Worm (Caenorhabditis elegans) whole organism, young adult: ENCODE results near the gene endu-2.

Experiments used
- B0019.2 ChIP-seq: fragments of 200-800 bp; sonication (Bioruptor generic); conservative IDR thresholded peaks from 2 replicates; pipeline ENCODE4 v1.3.6; 2022; ENCODE audit warnings: missing genetic modification reagents, missing genetic modification characterization, missing compliant biosample characterization
- B0035.1 ChIP-seq: sonication (generic microtip); optimal IDR thresholded peaks from 2 replicates; lab custom pipeline; 2016; ENCODE audit warnings: missing genetic modification characterization, mild to moderate bottlenecking, missing compliant biosample characterization, missing genotype, missing genetic modification reagents
- C06A6.2 ChIP-seq: fragments of 200-800 bp; sonication (Bioruptor generic); conservative IDR thresholded peaks from 2 replicates; pipeline ENCODE4 v1.3.6; 2022; ENCODE audit warnings: missing genetic modification characterization, missing compliant biosample characterization
- D2030.7 ChIP-seq: fragments of 200-800 bp; sonication (Bioruptor generic); IDR thresholded peaks from 2 replicates; pipeline ENCODE4 v1.3.6; 2022; ENCODE audit warnings: missing genetic modification reagents, missing genetic modification characterization, missing compliant biosample characterization
- F39B2.1 ChIP-seq: fragments of 200-800 bp; sonication (Bioruptor generic); IDR thresholded peaks from 2 replicates; pipeline ENCODE4 v1.3.6; 2022; ENCODE audit warnings: missing genetic modification reagents, missing genetic modification characterization, missing compliant biosample characterization
- F55B11.4 ChIP-seq: sonication (generic microtip); optimal IDR thresholded peaks from 2 replicates; lab custom pipeline; 2016; ENCODE audit warnings: missing compliant biosample characterization, missing genetic modification characterization, borderline replicate concordance; ENCODE audit not compliant: insufficient read depth
- F57A8.1 ChIP-seq: fragments of 200-800 bp; sonication (Bioruptor generic); optimal IDR thresholded peaks from 2 replicates; lab custom pipeline; 2018; ENCODE audit warnings: mild to moderate bottlenecking, missing genetic modification characterization, moderate library complexity, missing compliant biosample characterization
- K12H6.12 ChIP-seq: fragments of 200-800 bp; sonication (Bioruptor generic); optimal IDR thresholded peaks from 2 replicates; lab custom pipeline; 2018; ENCODE audit warnings: mild to moderate bottlenecking, missing genetic modification characterization, missing compliant biosample characterization
- Y53F4B.3 ChIP-seq: fragments of 200-800 bp; sonication (Bioruptor generic); IDR thresholded peaks from 2 replicates; pipeline ENCODE4 v1.3.6; 2022; ENCODE audit warnings: missing genetic modification reagents, missing genetic modification characterization, missing compliant biosample characterization
- Y53G8AR.9 ChIP-seq: fragments of 200-800 bp; sonication (Bioruptor generic); conservative IDR thresholded peaks from 2 replicates; pipeline ENCODE4 v1.3.6; 2022; ENCODE audit warnings: missing genetic modification reagents, missing genetic modification characterization, missing compliant biosample characterization
- Y79H2A.3 ChIP-seq: fragments of 200-800 bp; sonication (Bioruptor generic); conservative IDR thresholded peaks from 2 replicates; pipeline ENCODE4 v1.3.6; 2022; ENCODE audit warnings: missing genetic modification reagents, missing genetic modification characterization, missing compliant biosample characterization
- ZK185.1 ChIP-seq: sonication (generic microtip); optimal IDR thresholded peaks from 2 replicates; lab custom pipeline; 2016; ENCODE audit warnings: mild to moderate bottlenecking, missing genetic modification characterization, missing compliant biosample characterization; ENCODE audit not compliant: poor library complexity, severe bottlenecking
- akir-1 ChIP-seq: fragments of 200-800 bp; sonication (Bioruptor generic); optimal IDR thresholded peaks from 2 replicates; lab custom pipeline; 2018; ENCODE audit warnings: mild to moderate bottlenecking, missing genetic modification characterization, moderate library complexity, missing compliant biosample characterization
- aptf-2 ChIP-seq: fragments of 200-800 bp; sonication (Bioruptor generic); conservative IDR thresholded peaks from 2 replicates; pipeline ENCODE4 v1.3.6; 2022; ENCODE audit warnings: missing genetic modification reagents, missing genetic modification characterization, missing compliant biosample characterization
- attf-3 ChIP-seq: fragments of 200-800 bp; sonication (Bioruptor generic); conservative IDR thresholded peaks from 2 replicates; pipeline ENCODE4 v1.3.6; 2022; ENCODE audit warnings: missing genetic modification reagents, missing genetic modification characterization, missing compliant biosample characterization
- attf-6 ChIP-seq: fragments of 200-800 bp; sonication (Bioruptor generic); IDR thresholded peaks from 2 replicates; pipeline ENCODE4 v1.3.6; 2022; ENCODE audit warnings: missing genetic modification reagents, missing genetic modification characterization, missing compliant biosample characterization
- bed-1 ChIP-seq: fragments of 200-800 bp; sonication (Bioruptor generic); IDR thresholded peaks from 2 replicates; pipeline ENCODE4 v1.3.6; 2022; ENCODE audit warnings: missing genetic modification reagents, missing genetic modification characterization, missing compliant biosample characterization
- cebp-1 ChIP-seq, 2 experiments: fragments of 200-800 bp in 1 of 2; sonication (Bioruptor generic) in 1 of 2; sonication (generic microtip) in 1 of 2; IDR thresholded peaks in 1 of 2; optimal IDR thresholded peaks in 1 of 2; 2 replicates each; pipeline versions ENCODE4 v1.3.6 to Lab custom; 2017 to 2022; ENCODE audit warnings: missing compliant biosample characterization in 2 of 2, missing genetic modification characterization in 2 of 2, mild to moderate bottlenecking in 1 of 2, missing genetic modification reagents in 1 of 2, moderate library complexity in 1 of 2
- ceh-58 ChIP-seq: fragments of 200-800 bp; sonication (Bioruptor generic); IDR thresholded peaks from 2 replicates; pipeline ENCODE4 v1.3.6; 2022; ENCODE audit warnings: missing genetic modification characterization, missing compliant biosample characterization
- ceh-79 ChIP-seq: sonication (generic microtip); optimal IDR thresholded peaks from 2 replicates; lab custom pipeline; 2017; ENCODE audit warnings: mild to moderate bottlenecking, missing genetic modification characterization, missing compliant biosample characterization
- ceh-91 ChIP-seq: fragments of 200-800 bp; sonication (Bioruptor generic); IDR thresholded peaks from 2 replicates; pipeline ENCODE4 v1.3.6; 2022; ENCODE audit warnings: missing genetic modification reagents, missing genetic modification characterization, missing compliant biosample characterization
- chd-7 ChIP-seq: sonication (generic microtip); optimal IDR thresholded peaks from 2 replicates; lab custom pipeline; 2016; ENCODE audit warnings: mild to moderate bottlenecking, missing genetic modification characterization, moderate library complexity, missing compliant biosample characterization
- dox-1 ChIP-seq: fragments of 200-800 bp; sonication (Bioruptor generic); IDR thresholded peaks from 2 replicates; pipeline ENCODE4 v1.3.6; 2022; ENCODE audit warnings: missing genetic modification reagents, missing genetic modification characterization, missing compliant biosample characterization
- hsf-1 ChIP-seq: fragments of 200-800 bp; sonication (Bioruptor generic); IDR thresholded peaks from 2 replicates; pipeline ENCODE4 v1.3.6; 2022; ENCODE audit warnings: missing genetic modification reagents, missing genetic modification characterization, missing compliant biosample characterization
- let-607 ChIP-seq, 2 experiments: fragments of 200-800 bp in 1 of 2; sonication (Bioruptor generic) in 1 of 2; sonication (generic microtip) in 1 of 2; optimal IDR thresholded peaks; 2 replicates each; lab custom pipeline; 2016 to 2018; ENCODE audit warnings: mild to moderate bottlenecking in 2 of 2, missing compliant biosample characterization in 2 of 2, missing genetic modification characterization in 2 of 2, moderate library complexity in 2 of 2, missing genotype in 1 of 2
- lsl-1 ChIP-seq: fragments of 200-800 bp; sonication (Bioruptor generic); optimal IDR thresholded peaks from 2 replicates; lab custom pipeline; 2018; ENCODE audit warnings: mild to moderate bottlenecking, missing genetic modification characterization, moderate library complexity, missing compliant biosample characterization
- lsy-27 ChIP-seq: sonication (generic microtip); optimal IDR thresholded peaks from 2 replicates; lab custom pipeline; 2017; ENCODE audit warnings: missing genetic modification characterization, mild to moderate bottlenecking, missing compliant biosample characterization, antibody characterized with exemption, missing genotype, borderline replicate concordance; ENCODE audit not compliant: insufficient read depth
- madf-3 ChIP-seq: fragments of 200-800 bp; sonication (Bioruptor generic); IDR thresholded peaks from 2 replicates; pipeline ENCODE4 v1.3.6; 2022; ENCODE audit warnings: missing genetic modification reagents, missing genetic modification characterization, missing compliant biosample characterization
- mel-28 ChIP-seq: sonication (generic microtip); optimal IDR thresholded peaks from 2 replicates; lab custom pipeline; 2016; ENCODE audit warnings: borderline replicate concordance, mild to moderate bottlenecking, missing genetic modification characterization, missing compliant biosample characterization
- nfyb-1 ChIP-seq: fragments of 200-800 bp; sonication (Bioruptor generic); IDR thresholded peaks from 2 replicates; pipeline ENCODE4 v1.3.6; 2022; ENCODE audit warnings: missing genetic modification reagents, missing genetic modification characterization, missing compliant biosample characterization
- nhr-120 ChIP-seq: fragments of 200-800 bp; sonication (Bioruptor generic); IDR thresholded peaks from 2 replicates; pipeline ENCODE4 v1.3.6; 2022; ENCODE audit warnings: missing genetic modification characterization, missing compliant biosample characterization
- nhr-179 ChIP-seq: sonication (generic microtip); optimal IDR thresholded peaks from 2 replicates; lab custom pipeline; 2016; ENCODE audit warnings: mild to moderate bottlenecking, missing genetic modification characterization, missing compliant biosample characterization
- nhr-80 ChIP-seq: sonication (generic microtip); optimal IDR thresholded peaks from 2 replicates; lab custom pipeline; 2016; ENCODE audit warnings: missing genetic modification characterization, missing compliant biosample characterization
- rec-8 ChIP-seq, 2 experiments: sonication (generic microtip); optimal IDR thresholded peaks; 2 replicates each; lab custom pipeline; 2016; ENCODE audit warnings: mild to moderate bottlenecking in 2 of 2, missing genetic modification characterization in 2 of 2, missing genetic modification reagents in 2 of 2, missing genotype in 2 of 2, missing biosample characterization in 1 of 2, missing compliant biosample characterization in 1 of 2, moderate library complexity in 1 of 2
- sdz-38 ChIP-seq: sonication (generic microtip); optimal IDR thresholded peaks from 2 replicates; lab custom pipeline; 2016; ENCODE audit warnings: missing genotype, missing genetic modification characterization, missing compliant biosample characterization
- snpc-3.4 ChIP-seq: sonication (generic microtip); optimal IDR thresholded peaks from 2 replicates; lab custom pipeline; 2017; ENCODE audit warnings: missing genetic modification characterization, mild to moderate bottlenecking, missing compliant biosample characterization, antibody characterized with exemption, moderate library complexity, missing genotype, missing genetic modification reagents
- tbx-9 ChIP-seq: sonication (generic microtip); optimal IDR thresholded peaks from 2 replicates; lab custom pipeline; 2016; ENCODE audit warnings: borderline replicate concordance, missing genetic modification characterization, inconsistent platforms, missing compliant biosample characterization
- unc-62 ChIP-seq: fragments of 150-350 bp; optimal IDR thresholded peaks from 2 replicates; lab custom pipeline; 2014; ENCODE audit warnings: missing biosample characterization, missing genetic modification reagents, missing genetic modification characterization
- zim-3 ChIP-seq: sonication (generic microtip); optimal IDR thresholded peaks from 2 replicates; lab custom pipeline; 2017; ENCODE audit warnings: mild to moderate bottlenecking, missing genetic modification characterization, moderate library complexity, missing compliant biosample characterization
- ztf-18 ChIP-seq: sonication (generic microtip); optimal IDR thresholded peaks from 2 replicates; lab custom pipeline; 2016; ENCODE audit warnings: missing genotype, mild to moderate bottlenecking, missing genetic modification characterization, missing compliant biosample characterization
- ztf-22 ChIP-seq: fragments of 200-800 bp; sonication (Bioruptor generic); optimal IDR thresholded peaks from 2 replicates; lab custom pipeline; 2018; ENCODE audit warnings: mild to moderate bottlenecking, missing genetic modification characterization, moderate library complexity, missing compliant biosample characterization
- ztf-25 ChIP-seq: fragments of 200-800 bp; sonication (Bioruptor generic); IDR thresholded peaks from 2 replicates; pipeline ENCODE4 v1.3.6; 2022; ENCODE audit warnings: missing genetic modification reagents, missing genetic modification characterization, missing compliant biosample characterization
- ztf-6 ChIP-seq: fragments of 200-800 bp; sonication (Bioruptor generic); IDR thresholded peaks from 2 replicates; pipeline ENCODE4 v1.3.6; 2022; ENCODE audit warnings: missing genetic modification reagents, missing genetic modification characterization, missing compliant biosample characterization

The endu-2 gene

DNA sequence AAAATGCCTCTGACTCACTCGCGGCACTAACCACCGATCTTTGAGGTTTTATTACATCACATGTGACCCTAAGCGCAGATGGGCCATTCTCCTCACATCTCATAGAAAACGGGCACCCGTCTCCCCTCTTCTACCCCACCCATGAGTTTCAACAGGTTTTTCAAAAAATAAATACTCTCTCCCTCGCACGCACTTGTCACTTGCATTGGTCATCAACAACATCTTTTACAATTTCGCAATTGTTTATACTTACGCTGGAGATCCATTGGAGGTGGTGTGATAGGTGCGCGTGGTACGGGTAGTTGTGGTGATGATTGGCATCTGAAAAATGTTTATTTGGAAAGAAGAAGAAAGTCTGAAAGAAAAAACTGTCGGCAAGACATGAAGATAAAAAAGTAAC, 6.1 kb upstream of the endu-2 start, which contains the start of gene M60.4 (continued):
- TF ChIP-seq chd-7 (tag; lab: Kevin White, UChicago) (peak; percentile 21), rec-8 (tag; optimal IDR thresholded peaks at IDR 0.05; lab: Kevin White, UChicago) (no peak), mel-28 (tag; lab: Kevin White, UChicago) (no peak), akir-1 (GFP tag; lab: Kevin White, UChicago) (no peak), let-607 (tag; optimal IDR thresholded peaks at IDR 0.05; lab: Kevin White, UChicago) (no peak), tbx-9 (tag; lab: Kevin White, UChicago) (no peak), ztf-25 (GFP tag; lab: Robert Waterston, UW) (no peak), B0019.2 (no peak), bed-1 (GFP tag; lab: Robert Waterston, UW) (no peak), ceh-91 (GFP tag; lab: Robert Waterston, UW) (no peak), ztf-22 (GFP tag; lab: Kevin White, UChicago) (no peak), lsl-1 (GFP tag; lab: Kevin White, UChicago) (no peak), ztf-6 (GFP tag; lab: Robert Waterston, UW) (no peak), C06A6.2 (GFP tag; lab: Robert Waterston, UW) (peak; percentile 55), dox-1 (0 out of 2 replicates have a peak, but pooled peaks have one; percentile 27), ceh-58 (no peak), F55B11.4 (tag; lab: Kevin White, UChicago) (no peak), aptf-2 (GFP tag; lab: Robert Waterston, UW) (no peak)

- TF ChIP-seq ceh-79 (tag; lab: Kevin White, UChicago), result no peak
- TF ChIP-seq nhr-80, result peak; percentile 34
- TF ChIP-seq, all 124 proteins: peak for 1
Observed at ce11 chrX:8236515-8236914, 5.6 kb upstream of the endu-2 start.

DNA sequence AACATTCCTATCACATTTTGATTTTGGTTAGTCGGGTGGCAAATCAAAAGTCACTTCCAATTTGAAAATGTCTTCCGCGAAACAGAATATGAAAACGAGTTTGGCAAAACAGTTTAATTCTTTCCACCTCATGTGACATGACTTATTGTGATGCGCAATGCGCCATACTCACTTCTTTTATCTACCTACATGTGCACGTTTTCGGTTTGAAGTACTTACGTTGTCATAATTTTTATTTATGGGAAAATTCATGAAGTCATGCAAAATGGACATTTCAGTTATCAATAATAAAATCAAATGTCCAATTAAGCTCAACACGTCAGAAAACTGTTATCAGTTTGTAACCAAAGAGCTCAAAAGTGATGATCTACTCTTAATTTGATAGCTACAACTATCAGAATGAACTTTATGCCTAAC, 3.5 kb upstream of the endu-2 start:
- TF ChIP-seq B0035.1 (tag; lab: Kevin White, UChicago) (no peak), unc-62 (peak; percentile 6), snpc-3.4 (tag; lab: Kevin White, UChicago) (no peak), nhr-120 (GFP tag; lab: Robert Waterston, UW) (no peak), nfyb-1 (no peak), nhr-80 (peak; percentile 60), cebp-1 (GFP tag; IDR thresholded peaks at IDR 0.05; lab: Robert Waterston, UW) (no peak), cebp-1 (tag; optimal IDR thresholded peaks at IDR 0.05; lab: Kevin White, UChicago) (peak; percentile 11)

DNA sequence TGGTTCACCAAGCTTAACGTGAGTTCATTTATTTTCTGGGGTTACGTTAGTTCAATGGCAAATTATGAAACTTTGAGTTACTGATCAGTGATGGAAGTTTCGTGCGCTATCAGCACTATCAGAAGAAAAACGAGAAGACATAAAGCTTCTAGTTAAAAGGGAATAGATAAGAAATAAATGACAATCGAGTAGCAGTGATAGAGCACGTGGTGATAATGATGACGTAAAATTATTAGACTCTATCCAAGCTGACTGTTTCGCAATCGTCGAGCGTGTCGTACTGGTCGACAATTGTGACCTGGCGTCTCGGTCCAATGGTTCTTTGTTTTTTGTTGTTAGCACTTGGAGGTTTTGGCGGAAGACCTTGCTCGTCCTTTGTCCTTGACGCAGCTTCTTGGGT, 1.0 kb downstream of the endu-2 start:
- TF ChIP-seq bed-1 (GFP tag; lab: Robert Waterston, UW), result no peak
- TF ChIP-seq attf-3, result no peak
- TF ChIP-seq Y53F4B.3, result no peak
- no peak for TF ChIP-seq ztf-18 (tag; lab: Kevin White, UChicago)
- TF ChIP-seq hsf-1 (GFP tag; lab: Robert Waterston, UW), result 0 out of 2 replicates have a peak, but pooled peaks have one; percentile 25
- no peak for TF ChIP-seq Y79H2A.3 (GFP tag; lab: Robert Waterston, UW)
- no peak for TF ChIP-seq sdz-38 (tag; lab: Kevin White, UChicago)
- TF ChIP-seq zim-3 (tag; lab: Kevin White, UChicago), result no peak
- no peak for TF ChIP-seq madf-3 (GFP tag; lab: Robert Waterston, UW)
- no peak for TF ChIP-seq D2030.7 (GFP tag; lab: Robert Waterston, UW)
- TF ChIP-seq nhr-179 (tag; lab: Kevin White, UChicago), result no peak
- TF ChIP-seq attf-6, result no peak
- no peak for TF ChIP-seq lsy-27 (tag; lab: Kevin White, UChicago)
- no peak for TF ChIP-seq F39B2.1 (GFP tag; lab: Robert Waterston, UW)
- no peak for TF ChIP-seq F57A8.1 (GFP tag; lab: Kevin White, UChicago)
- TF ChIP-seq ztf-25 (GFP tag; lab: Robert Waterston, UW), result no peak
- TF ChIP-seq Y53G8AR.9 (GFP tag; lab: Robert Waterston, UW), result no peak
- TF ChIP-seq ceh-79 (tag; lab: Kevin White, UChicago), result no peak
- TF ChIP-seq K12H6.12 (tag; lab: Kevin White, UChicago), result no peak
- TF ChIP-seq ZK185.1, result peak; percentile 40
